Worm (Caenorhabditis elegans) whole organism, midembryonic: ENCODE data around the gene nurf-1.

Source experiments
- T22C8.4 ChIP-seq: fragments of 200-800 bp; sonication (Bioruptor generic); IDR thresholded peaks from 2 replicates; pipeline ENCODE4 v1.3.6; 2022; ENCODE audit warnings: missing genetic modification characterization, missing compliant biosample characterization
- flt-1 ChIP-seq: fragments of 200-800 bp; sonication (Bioruptor generic); IDR thresholded peaks from 2 replicates; pipeline ENCODE4 v1.3.6; 2022; ENCODE audit warnings: missing genetic modification characterization, missing compliant biosample characterization
- ref-1 ChIP-seq: fragments of 200-800 bp; sonication (Bioruptor generic); conservative IDR thresholded peaks from 2 replicates; pipeline ENCODE4 v1.3.6; 2022; ENCODE audit warnings: missing genetic modification reagents, missing genetic modification characterization, missing compliant biosample characterization
- ztf-29 ChIP-seq: fragments of 200-800 bp; sonication (Bioruptor generic); IDR thresholded peaks from 2 replicates; pipeline ENCODE4 v1.3.6; 2022; ENCODE audit warnings: missing genetic modification reagents, missing genetic modification characterization, missing compliant biosample characterization

- TF ChIP-seq T22C8.4 (GFP tag; lab: Robert Waterston, UW) (no peak), flt-1 (GFP tag; lab: Robert Waterston, UW) (no peak), ref-1 (GFP tag; lab: Robert Waterston, UW) (no peak), ztf-29 (GFP tag; lab: Robert Waterston, UW) (no peak)
Observed at ce11 chrII:14399595-14399994, 9.1 kb downstream of the nurf-1 start.
